Worm (Caenorhabditis elegans): ENCODE data around the gene scl-20.

Gene scl-20

DNA sequence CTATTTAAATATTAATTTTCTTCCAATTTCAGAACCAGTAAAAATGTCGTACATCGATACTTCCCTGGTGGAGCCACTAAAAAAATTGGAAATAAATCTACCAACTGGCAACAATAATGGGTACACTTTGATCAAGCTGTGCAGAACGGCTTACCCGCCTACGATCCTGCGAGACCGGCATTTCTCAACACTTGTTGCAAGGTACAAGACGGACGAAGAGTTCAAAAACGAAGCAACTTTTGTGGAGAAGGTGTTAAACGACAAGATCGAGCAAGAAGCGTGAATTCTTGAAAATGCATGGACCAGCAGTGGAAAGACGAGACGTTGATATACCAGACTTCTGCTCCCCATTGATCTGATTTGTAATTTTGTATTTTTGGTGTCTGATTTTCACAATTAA is 22.9 kb downstream of the scl-20 start:
- TF ChIP-seq T23F11.4 (GFP tag; optimal IDR thresholded peaks at IDR 0.05), result no peak
- TF ChIP-seq ama-1 (optimal IDR thresholded peaks at IDR 0.05), result no peak
- TF ChIP-seq hlh-15 (tag; optimal IDR thresholded peaks at IDR 0.05), result no peak
- TF ChIP-seq pros-1 (tag; optimal IDR thresholded peaks at IDR 0.05), result no peak
- TF ChIP-seq unc-42 (tag; optimal IDR thresholded peaks at IDR 0.05), result no peak

DNA sequence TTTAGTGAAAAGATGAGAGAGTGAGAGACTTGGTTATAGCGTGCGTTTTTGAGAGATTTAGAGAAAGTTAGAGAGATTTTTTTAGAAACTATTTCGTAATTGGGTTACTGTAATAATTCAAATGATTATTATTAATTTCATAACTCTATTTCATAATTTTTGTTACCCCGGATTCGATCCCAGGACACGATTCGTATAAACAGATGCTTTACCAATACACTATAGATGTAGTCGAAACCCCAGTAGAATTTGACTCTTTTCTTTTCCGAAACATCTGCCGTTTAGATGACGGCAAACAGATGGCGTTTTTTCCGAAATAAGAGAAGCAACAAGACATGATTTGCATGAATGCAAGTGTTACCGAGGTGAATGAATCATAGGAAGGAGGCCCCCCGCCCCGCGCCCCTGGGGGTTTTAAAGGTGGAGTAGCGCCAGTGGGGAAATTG is 24.2 kb downstream of the scl-20 start:
- TF ChIP-seq nfya-1 (tag; optimal IDR thresholded peaks at IDR 0.05) (peak; percentile 58), ceh-24 (tag; optimal IDR thresholded peaks at IDR 0.05) (no peak), ceh-30 (tag; optimal IDR thresholded peaks at IDR 0.05) (no peak), nhr-232 (tag; optimal IDR thresholded peaks at IDR 0.05) (no peak), tbx-2 (tag; optimal IDR thresholded peaks at IDR 0.05) (no peak), npax-4 (tag; optimal IDR thresholded peaks at IDR 0.05) (no peak), fkh-10 (GFP tag; optimal IDR thresholded peaks at IDR 0.05) (no peak), dmd-4 (tag; optimal IDR thresholded peaks at IDR 0.05; ENCODE audit: borderline replicate concordance) (peak; percentile 69), pax-1 (tag; optimal IDR thresholded peaks at IDR 0.05) (no peak), eyg-1 (tag; optimal IDR thresholded peaks at IDR 0.05) (no peak), ref-2 (tag; optimal IDR thresholded peaks at IDR 0.05) (peak; percentile 45), zip-5 (tag; optimal IDR thresholded peaks at IDR 0.05) (peak; percentile 14), elt-4 (tag; optimal IDR thresholded peaks at IDR 0.05) (no peak), pros-1 (tag; optimal IDR thresholded peaks at IDR 0.05) (no peak), K09A11.1 (tag; optimal IDR thresholded peaks at IDR 0.05; ENCODE audit: insufficient read depth) (peak; percentile 16), ceh-31 (tag; optimal IDR thresholded peaks at IDR 0.05) (peak; percentile 39), unc-3 (GFP tag; conservative IDR thresholded peaks at IDR 0.05) (no peak), unc-3 (tag; optimal IDR thresholded peaks at IDR 0.05) (peak; percentile 9), hlh-13 (GFP tag; optimal IDR thresholded peaks at IDR 0.05) (no peak), ceh-14 (tag; optimal IDR thresholded peaks at IDR 0.05) (no peak), syd-9 (tag; optimal IDR thresholded peaks at IDR 0.05) (peak; percentile 7), C08G9.2 (tag; optimal IDR thresholded peaks at IDR 0.05) (no peak), hlh-30 (tag; optimal IDR thresholded peaks at IDR 0.05; ENCODE audit: insufficient read depth) (no peak), ceh-19 (GFP tag; optimal IDR thresholded peaks at IDR 0.05) (peak; percentile 12)

DNA sequence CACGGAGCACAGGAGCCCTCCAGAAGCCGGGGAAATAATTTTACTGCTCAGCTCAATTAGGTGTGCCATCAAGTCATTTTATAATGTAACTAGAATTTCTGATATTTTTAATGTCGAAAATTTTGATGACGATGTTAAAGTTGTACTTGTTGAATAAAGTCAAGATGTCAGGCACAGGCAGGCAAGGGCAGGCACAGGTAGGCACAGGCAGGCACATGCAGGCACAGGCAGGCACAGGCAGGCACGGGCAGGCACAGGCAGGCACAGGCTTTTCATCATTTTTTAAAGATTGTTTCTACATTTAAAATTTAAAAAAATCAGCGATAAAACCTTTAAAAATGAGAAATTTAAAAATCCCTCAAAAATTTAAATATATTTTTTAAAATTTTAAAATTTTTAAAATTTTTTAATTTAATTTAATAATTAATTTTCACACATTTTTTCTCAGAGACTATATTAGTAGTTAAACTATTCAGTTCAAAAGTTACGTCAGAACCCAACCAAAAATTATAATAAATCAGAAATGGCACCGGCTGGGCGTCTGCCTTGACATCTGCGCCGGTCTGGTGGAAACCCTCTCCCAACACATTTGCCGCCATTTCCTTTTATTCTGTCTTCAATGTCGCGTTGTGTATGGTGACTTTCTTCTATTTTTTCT is 24.9 kb downstream of the scl-20 start, which contains the start of gene Y17D7C.6:
Gene Y17D7C.6, plus strand, starts transcription at position 608 of the 658 bp plus-strand sequence.
- TF ChIP-seq ceh-19 (GFP tag; optimal IDR thresholded peaks at IDR 0.05), result peak; percentile 15
- TF ChIP-seq hlh-8 (tag; optimal IDR thresholded peaks at IDR 0.05), result no peak
- TF ChIP-seq elt-4 (tag; optimal IDR thresholded peaks at IDR 0.05), result no peak

- TF ChIP-seq pha-2 (tag; optimal IDR thresholded peaks at IDR 0.05), result no peak
Measured at ce11 chrV:18708015-18708414, 26.3 kb downstream of the scl-20 start.

- TF ChIP-seq ceh-48 (tag; optimal IDR thresholded peaks at IDR 0.05), result no peak
- no peak for TF ChIP-seq ceh-19 (GFP tag; optimal IDR thresholded peaks at IDR 0.05)
- no peak for TF ChIP-seq gmeb-2 (tag; optimal IDR thresholded peaks at IDR 0.05)
- no peak for TF ChIP-seq zip-5 (tag; optimal IDR thresholded peaks at IDR 0.05)
Measured at ce11 chrV:18706063-18706620, 28.1 kb downstream of the scl-20 start, which contains the start of gene Y17D7C.1. Gene Y17D7C.1, plus strand, starts transcription at chrV:18706570.
